Worm (Caenorhabditis elegans): ENCODE results near the gene hyl-2.

Gene hyl-2

DNA sequence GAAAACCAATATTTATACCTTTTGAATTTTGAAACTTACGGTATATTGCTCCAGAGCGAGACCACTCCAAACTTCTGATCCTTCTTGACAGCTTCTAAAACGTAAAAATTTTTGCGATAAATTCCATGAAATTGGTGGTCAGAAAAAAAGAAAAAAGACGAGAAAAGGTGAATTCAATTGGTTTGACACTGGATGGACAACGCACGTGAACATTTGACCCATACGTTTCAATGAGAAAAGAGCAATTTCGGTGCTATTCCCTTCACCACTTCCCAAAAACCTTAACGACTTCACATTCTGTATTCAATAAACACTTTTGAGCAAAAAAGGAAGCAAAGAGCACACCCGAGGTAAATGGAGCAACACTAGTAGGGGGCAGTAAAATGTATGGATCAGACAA, 28.1 kb upstream of the hyl-2 start, which contains the start of gene acc-3:
TSS of gene acc-3 (minus strand) at position 101 of the 400 bp plus-strand sequence.
- TF ChIP-seq daf-16 (GFP tag; optimal IDR thresholded peaks at IDR 0.05) = no peak
- no peak for TF ChIP-seq daf-16 (tag; optimal IDR thresholded peaks at IDR 0.05)
- no peak for TF ChIP-seq aha-1 (tag)
- no peak for TF ChIP-seq Y5F2A.4 (GFP tag; optimal IDR thresholded peaks at IDR 0.05)
- no peak for TF ChIP-seq mxl-3 (GFP tag; optimal IDR thresholded peaks at IDR 0.05)
- no peak for TF ChIP-seq fos-1 (tag; optimal IDR thresholded peaks at IDR 0.05)
- TF ChIP-seq arid-1 (GFP tag; conservative IDR thresholded peaks at IDR 0.05) = no peak
- TF ChIP-seq nhr-76 (tag; optimal IDR thresholded peaks at IDR 0.05) = no peak
- TF ChIP-seq vab-7 (GFP tag; IDR thresholded peaks at IDR 0.05) = no peak
- TF ChIP-seq hif-1 (tag; optimal IDR thresholded peaks at IDR 0.05) = no peak
- TF ChIP-seq lin-15B (tag; optimal IDR thresholded peaks at IDR 0.05) = no peak
- TF ChIP-seq dve-1 (tag; optimal IDR thresholded peaks at IDR 0.05; ENCODE audit: insufficient read depth) = no peak
- no peak for TF ChIP-seq F49E8.2 (tag; optimal IDR thresholded peaks at IDR 0.05; ENCODE audit: borderline replicate concordance)
- no peak for TF ChIP-seq R02D3.7 (tag; optimal IDR thresholded peaks at IDR 0.05)
- no peak for TF ChIP-seq ceh-20 (GFP tag; IDR thresholded peaks at IDR 0.05)
- no peak for TF ChIP-seq aly-2 (tag; optimal IDR thresholded peaks at IDR 0.05)
- no peak for TF ChIP-seq unc-130 (GFP tag; optimal IDR thresholded peaks at IDR 0.05)
- no peak for TF ChIP-seq zfp-3 (GFP tag; conservative IDR thresholded peaks at IDR 0.05)
- TF ChIP-seq ctbp-1 (GFP tag; IDR thresholded peaks at IDR 0.05) = no peak
- no peak for TF ChIP-seq nhr-6 (tag; optimal IDR thresholded peaks at IDR 0.05)
- TF ChIP-seq dpl-1 (GFP tag; optimal IDR thresholded peaks at IDR 0.05) = no peak

DNA sequence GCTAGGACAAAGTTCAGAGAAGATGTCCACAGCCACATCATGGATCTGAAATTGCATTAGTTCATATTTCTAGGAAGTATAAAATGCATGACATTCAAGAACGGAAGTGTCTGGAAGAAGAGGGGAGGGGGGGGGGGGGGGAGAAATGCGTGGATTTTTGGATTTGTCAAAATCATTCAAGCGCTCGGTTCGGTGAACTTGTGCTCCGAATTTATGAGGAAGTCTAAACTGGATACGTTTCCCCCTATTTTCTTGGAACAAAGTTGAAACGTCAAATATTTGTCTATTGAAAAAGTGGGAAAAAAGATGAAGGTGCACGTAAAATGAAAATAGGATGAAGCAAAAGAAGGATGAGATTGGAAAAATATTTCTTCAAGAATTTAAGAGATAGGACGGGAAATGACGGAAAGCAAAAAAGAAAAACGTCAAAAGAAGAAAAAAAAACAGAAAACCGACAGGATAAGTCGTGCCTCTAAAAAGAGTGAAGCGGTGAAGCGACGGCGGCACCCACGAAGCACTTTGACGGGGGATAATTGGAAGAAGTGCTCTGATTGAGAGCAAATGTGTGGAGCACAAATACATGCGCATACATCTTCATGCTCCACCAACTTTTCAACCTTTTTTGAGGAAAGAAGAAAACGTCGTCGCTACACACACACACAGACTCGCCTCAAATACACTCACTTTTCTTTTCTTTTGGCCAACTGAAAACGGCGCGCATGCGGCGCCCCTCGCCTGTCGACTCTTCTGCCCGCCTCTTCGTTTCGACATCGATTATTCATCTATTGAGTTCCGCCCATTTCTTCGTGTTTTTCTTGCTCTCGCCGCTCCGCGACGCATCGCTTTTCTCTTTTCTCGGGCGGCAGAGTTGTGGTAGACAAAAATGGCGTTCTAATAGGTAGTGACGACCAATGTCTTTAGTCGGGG, 21.6 kb upstream of the hyl-2 start, which contains the start of gene F55D10.4:
TSS of gene F55D10.4 (minus strand) at position 51 of the 927 bp plus-strand sequence.
- TF ChIP-seq hlh-30 (tag; optimal IDR thresholded peaks at IDR 0.05; ENCODE audit: insufficient read depth) = no peak
- TF ChIP-seq egl-27 (tag; optimal IDR thresholded peaks at IDR 0.05) = no peak
- no peak for TF ChIP-seq daf-12 (tag; optimal IDR thresholded peaks at IDR 0.05)
- TF ChIP-seq spr-1 (tag; optimal IDR thresholded peaks at IDR 0.05) = no peak
- peak; percentile 28 for TF ChIP-seq rbr-2 (tag; optimal IDR thresholded peaks at IDR 0.05)
- no peak for TF ChIP-seq pha-4 (GFP tag; IDR thresholded peaks at IDR 0.05)
- no peak for TF ChIP-seq pha-4 (tag; optimal IDR thresholded peaks at IDR 0.05)
- no peak for TF ChIP-seq ztf-11 (tag; optimal IDR thresholded peaks at IDR 0.05)
- no peak for TF ChIP-seq zag-1 (tag; optimal IDR thresholded peaks at IDR 0.05)
- no peak for TF ChIP-seq F49E8.2 (tag; optimal IDR thresholded peaks at IDR 0.05; ENCODE audit: borderline replicate concordance)
- TF ChIP-seq ceh-62 (tag; optimal IDR thresholded peaks at IDR 0.05) = no peak
- TF ChIP-seq Y5F2A.4 (GFP tag; optimal IDR thresholded peaks at IDR 0.05) = no peak
- 0 out of 2 replicates have a peak, but pooled peaks have one; percentile 40 for TF ChIP-seq ctbp-1 (GFP tag; IDR thresholded peaks at IDR 0.05)
- TF ChIP-seq Y75B8A.6 (GFP tag; IDR thresholded peaks at IDR 0.05) = no peak
- TF ChIP-seq nhr-28 (tag; optimal IDR thresholded peaks at IDR 0.05) = no peak
- no peak for TF ChIP-seq nhr-41 (GFP tag; IDR thresholded peaks at IDR 0.05)
- no peak for TF ChIP-seq skn-1 (tag; optimal IDR thresholded peaks at IDR 0.05)
- no peak for TF ChIP-seq lin-13 (GFP tag; optimal IDR thresholded peaks at IDR 0.05)
- TF ChIP-seq pqm-1 (tag; optimal IDR thresholded peaks at IDR 0.05) = no peak
- TF ChIP-seq spr-3 (GFP tag; optimal IDR thresholded peaks at IDR 0.05) = no peak
- no peak for TF ChIP-seq nhr-77 (tag; optimal IDR thresholded peaks at IDR 0.05)
- no peak for TF ChIP-seq zfp-2 (tag; optimal IDR thresholded peaks at IDR 0.05)
- TF ChIP-seq nhr-76 (tag; optimal IDR thresholded peaks at IDR 0.05) = no peak
- TF ChIP-seq lin-1 (GFP tag; IDR thresholded peaks at IDR 0.05) = no peak
- no peak for TF ChIP-seq arid-1 (GFP tag; conservative IDR thresholded peaks at IDR 0.05)
- no peak for TF ChIP-seq php-3 (GFP tag; IDR thresholded peaks at IDR 0.05)
- TF ChIP-seq aha-1 (tag) = peak; percentile 75
- no peak for TF ChIP-seq attf-4 (tag; optimal IDR thresholded peaks at IDR 0.05)
- no peak for TF ChIP-seq saeg-2 (GFP tag; IDR thresholded peaks at IDR 0.05)
- 0 out of 2 replicates have a peak, but pooled peaks have one; percentile 35 for TF ChIP-seq hmg-1.1 (GFP tag; IDR thresholded peaks at IDR 0.05)
- peak in 1 of 2 experiments; percentile 10 for TF ChIP-seq lsy-2 (tag; optimal IDR thresholded peaks at IDR 0.05)
- TF ChIP-seq Y48G9A.11 (GFP tag; IDR thresholded peaks at IDR 0.05) = no peak
- TF ChIP-seq ama-1 (optimal IDR thresholded peaks at IDR 0.05) = no peak
- no peak for TF ChIP-seq nhr-237 (tag; optimal IDR thresholded peaks at IDR 0.05)
- no peak for TF ChIP-seq T20F7.1 (GFP tag; optimal IDR thresholded peaks at IDR 0.05)

All from whole organism, L4 larva.